Worm (Caenorhabditis elegans) whole organism, L4 larva: ENCODE results near the gene sri-60.

Experiments
- D1046.2 ChIP-seq: fragments of 200-800 bp; sonication (Bioruptor generic); IDR thresholded peaks from 2 replicates; pipeline ENCODE4 v1.3.6; 2022; ENCODE audit warnings: missing genetic modification characterization, missing compliant biosample characterization
- F37D6.2 ChIP-seq: sonication (generic microtip); optimal IDR thresholded peaks from 2 replicates; lab custom pipeline; 2016; ENCODE audit warnings: mild to moderate bottlenecking, missing genetic modification characterization, missing compliant biosample characterization
- F44E2.7 ChIP-seq: fragments of 200-800 bp; sonication (Bioruptor generic); IDR thresholded peaks from 2 replicates; pipeline ENCODE4 v2.1.2; 2022; ENCODE audit warnings: missing genetic modification characterization, missing compliant biosample characterization
- Y105C5A.15 ChIP-seq: fragments of 200-800 bp; sonication (Bioruptor generic); IDR thresholded peaks from 2 replicates; pipeline ENCODE4 v1.3.6; 2022; ENCODE audit warnings: missing genetic modification characterization, missing compliant biosample characterization
- aha-1 ChIP-seq: fragments of 150-350 bp; peaks from one replicate; lab custom pipeline; 2014; ENCODE audit warnings: missing biosample characterization, missing genetic modification characterization
- aly-2 ChIP-seq: sonication (generic microtip); optimal IDR thresholded peaks from 2 replicates; lab custom pipeline; 2018; ENCODE audit warnings: missing biosample characterization, missing genetic modification characterization
- ama-1 ChIP-seq: fragments of 150-350 bp; optimal IDR thresholded peaks from 2 replicates; lab custom pipeline; 2014; ENCODE audit warnings: inconsistent platforms, mixed read lengths
- ceh-44 ChIP-seq: fragments of 200-800 bp; sonication (Bioruptor generic); IDR thresholded peaks from 2 replicates; pipeline ENCODE4 v1.3.6; 2022; ENCODE audit warnings: missing genetic modification reagents, missing genetic modification characterization, missing compliant biosample characterization
- ceh-62 ChIP-seq: sonication (generic microtip); optimal IDR thresholded peaks from 2 replicates; lab custom pipeline; 2017; ENCODE audit warnings: missing biosample characterization, missing genetic modification characterization
- cey-2 ChIP-seq: sonication (generic microtip); optimal IDR thresholded peaks from 3 replicates; lab custom pipeline; 2017; ENCODE audit warnings: missing genetic modification characterization, mild to moderate bottlenecking, missing compliant biosample characterization, antibody characterized with exemption, borderline replicate concordance; ENCODE audit not compliant: insufficient read depth
- ctbp-1 ChIP-seq: fragments of 200-800 bp; sonication (Bioruptor generic); IDR thresholded peaks from 2 replicates; pipeline ENCODE4 v1.3.6; 2022; ENCODE audit warnings: missing genetic modification reagents, missing genetic modification characterization, missing compliant biosample characterization
- daf-16 ChIP-seq, 3 experiments: sonication (generic microtip); optimal IDR thresholded peaks; 2 replicates each; lab custom pipeline; 2016 to 2017; ENCODE audit warnings: missing genetic modification characterization in 3 of 3, missing genetic modification reagents in 3 of 3, mild to moderate bottlenecking in 2 of 3, missing compliant biosample characterization in 2 of 3, missing biosample characterization in 1 of 3, moderate library complexity in 1 of 3
- daf-19 ChIP-seq: fragments of 200-800 bp; sonication (Bioruptor generic); conservative IDR thresholded peaks from 2 replicates; pipeline ENCODE4 v1.3.6; 2022; ENCODE audit warnings: missing genetic modification characterization, missing compliant biosample characterization
- dmd-6 ChIP-seq: fragments of 200-800 bp; sonication (Bioruptor generic); IDR thresholded peaks from 2 replicates; pipeline ENCODE4 v1.3.6; 2022; ENCODE audit warnings: missing genetic modification reagents, missing genetic modification characterization, missing compliant biosample characterization
- dmd-9 ChIP-seq: fragments of 200-800 bp; sonication (Bioruptor generic); IDR thresholded peaks from 2 replicates; pipeline ENCODE4 v1.3.6; 2022; ENCODE audit warnings: missing genetic modification reagents, missing genetic modification characterization, missing compliant biosample characterization
- dve-1 ChIP-seq: sonication (generic microtip); optimal IDR thresholded peaks from 2 replicates; lab custom pipeline; 2017; ENCODE audit warnings: antibody characterized with exemption, mild to moderate bottlenecking, missing genetic modification characterization, missing compliant biosample characterization; ENCODE audit not compliant: insufficient read depth
- egl-27 ChIP-seq: sonication (generic microtip); optimal IDR thresholded peaks from 3 replicates; lab custom pipeline; 2017; ENCODE audit warnings: missing biosample characterization, missing genetic modification reagents, missing genetic modification characterization
- egl-43 ChIP-seq: fragments of 200-800 bp; sonication (Bioruptor generic); IDR thresholded peaks from 2 replicates; pipeline ENCODE4 v1.3.6; 2022; ENCODE audit warnings: missing genetic modification reagents, missing genetic modification characterization, missing compliant biosample characterization
- fkh-10 ChIP-seq: fragments of 150-350 bp; optimal IDR thresholded peaks from 2 replicates; lab custom pipeline; 2014; ENCODE audit warnings: missing biosample characterization, missing genetic modification reagents, missing genetic modification characterization
- hlh-11 ChIP-seq: fragments of 200-800 bp; sonication (Bioruptor generic); optimal IDR thresholded peaks from 2 replicates; lab custom pipeline; 2018; ENCODE audit warnings: mild to moderate bottlenecking, missing genetic modification characterization, missing compliant biosample characterization
- hmg-1.1 ChIP-seq: fragments of 200-800 bp; sonication (Bioruptor generic); IDR thresholded peaks from 2 replicates; pipeline ENCODE4 v1.3.6; 2022; ENCODE audit warnings: missing genetic modification reagents, missing genetic modification characterization, missing compliant biosample characterization
- lim-7 ChIP-seq: fragments of 200-800 bp; sonication (Bioruptor generic); IDR thresholded peaks from 2 replicates; pipeline ENCODE4 v1.3.6; 2022; ENCODE audit warnings: missing genetic modification characterization, missing compliant biosample characterization
- lin-1 ChIP-seq: fragments of 200-800 bp; sonication (Bioruptor generic); IDR thresholded peaks from 2 replicates; pipeline ENCODE4 v1.3.6; 2022; ENCODE audit warnings: missing genetic modification reagents, missing genetic modification characterization, missing compliant biosample characterization
- madf-5 ChIP-seq, 2 experiments: fragments of 200-800 bp; sonication (Bioruptor generic); IDR thresholded peaks; 2 replicates each; pipeline ENCODE4 v1.3.6; 2022; ENCODE audit warnings: missing compliant biosample characterization in 2 of 2, missing genetic modification characterization in 2 of 2
- mdl-1 ChIP-seq, 2 experiments: fragments of 150-350 bp in 1 of 2; sonication (generic microtip) in 1 of 2; optimal IDR thresholded peaks; 2 replicates each; lab custom pipeline; 2014 to 2017; ENCODE audit warnings: missing biosample characterization in 2 of 2, missing genetic modification characterization in 2 of 2
- mes-2 ChIP-seq: sonication (generic microtip); optimal IDR thresholded peaks from 2 replicates; lab custom pipeline; 2016; ENCODE audit warnings: missing genotype, mild to moderate bottlenecking, missing genetic modification characterization, missing compliant biosample characterization; ENCODE audit not compliant: poor library complexity, severe bottlenecking
- mxl-2 ChIP-seq: fragments of 200-800 bp; sonication (Bioruptor generic); conservative IDR thresholded peaks from 2 replicates; pipeline ENCODE4 v1.3.6; 2022; ENCODE audit warnings: missing genetic modification reagents, missing genetic modification characterization, missing compliant biosample characterization
- mxl-3 ChIP-seq: fragments of 200-800 bp; sonication (Bioruptor generic); optimal IDR thresholded peaks from 2 replicates; lab custom pipeline; 2018; ENCODE audit warnings: mild to moderate bottlenecking, missing genetic modification characterization, missing compliant biosample characterization
- nhr-102 ChIP-seq: sonication (generic microtip); optimal IDR thresholded peaks from 2 replicates; lab custom pipeline; 2016; ENCODE audit warnings: mild to moderate bottlenecking, missing genetic modification characterization, moderate library complexity, missing compliant biosample characterization
- nhr-111 ChIP-seq: fragments of 200-800 bp; sonication (Bioruptor generic); optimal IDR thresholded peaks from 2 replicates; lab custom pipeline; 2018; ENCODE audit warnings: mild to moderate bottlenecking, missing genetic modification characterization, missing compliant biosample characterization
- nhr-28 ChIP-seq: fragments of 150-350 bp; optimal IDR thresholded peaks from 2 replicates; lab custom pipeline; 2014; ENCODE audit warnings: missing biosample characterization, missing genetic modification characterization
- nhr-48 ChIP-seq: sonication (generic microtip); optimal IDR thresholded peaks from 2 replicates; lab custom pipeline; 2016; ENCODE audit warnings: mild to moderate bottlenecking, missing genetic modification characterization, missing compliant biosample characterization
- nhr-6 ChIP-seq: fragments of 150-350 bp; optimal IDR thresholded peaks from 2 replicates; lab custom pipeline; 2014; ENCODE audit warnings: missing biosample characterization, missing genetic modification characterization
- nhr-77 ChIP-seq: fragments of 150-350 bp; optimal IDR thresholded peaks from 2 replicates; lab custom pipeline; 2014; ENCODE audit warnings: missing biosample characterization, missing genetic modification characterization
- php-3 ChIP-seq: fragments of 200-800 bp; sonication (Bioruptor generic); IDR thresholded peaks from 2 replicates; pipeline ENCODE4 v1.3.6; 2022; ENCODE audit warnings: missing genetic modification reagents, missing genetic modification characterization, missing compliant biosample characterization
- pqm-1 ChIP-seq: sonication (generic microtip); optimal IDR thresholded peaks from 2 replicates; lab custom pipeline; 2017; ENCODE audit warnings: missing biosample characterization, missing genetic modification characterization
- set-16 ChIP-seq: fragments of 200-800 bp; sonication (Bioruptor generic); IDR thresholded peaks from 2 replicates; pipeline ENCODE4 v1.3.6; 2022; ENCODE audit warnings: missing genetic modification reagents, missing genetic modification characterization, missing compliant biosample characterization
- unc-39 ChIP-seq: sonication (generic microtip); optimal IDR thresholded peaks from 2 replicates; lab custom pipeline; 2017; ENCODE audit warnings: missing biosample characterization, missing genetic modification characterization
- zag-1 ChIP-seq: fragments of 150-350 bp; optimal IDR thresholded peaks from 2 replicates; lab custom pipeline; 2014; ENCODE audit warnings: missing biosample characterization, missing genetic modification characterization
- zip-11 ChIP-seq: fragments of 200-800 bp; sonication (Bioruptor generic); IDR thresholded peaks from 2 replicates; pipeline ENCODE4 v1.3.6; 2022; ENCODE audit warnings: missing genetic modification characterization, missing compliant biosample characterization

Gene sri-60

DNA sequence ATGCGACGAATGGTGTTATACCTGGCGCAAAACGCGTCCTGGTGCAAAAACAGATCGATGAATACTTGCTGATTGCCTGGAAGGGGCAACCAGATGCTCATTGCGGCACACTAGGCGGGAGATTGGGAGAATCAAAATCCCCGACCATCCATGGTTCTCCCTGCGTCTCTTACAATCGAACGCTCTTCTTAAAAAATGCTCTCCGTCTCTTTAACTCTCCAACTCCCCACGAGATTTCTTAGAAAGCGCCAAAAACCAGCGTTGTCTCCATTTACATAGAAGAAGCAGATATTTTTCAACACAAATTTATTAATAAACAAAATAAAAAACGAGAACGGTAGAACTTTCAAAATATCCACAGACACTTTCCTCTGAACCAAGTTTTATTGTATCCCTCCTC lies 21.5 kb downstream of the sri-60 start, which contains the start of gene F34D6.1:
TSS of gene F34D6.1 (minus strand) at position 101 of the 400 bp plus-strand sequence.
- TF ChIP-seq hlh-11 (tag; lab: Kevin White, UChicago), result no peak
- peak; percentile 36 for TF ChIP-seq aha-1 (tag; lab: Kevin White, UChicago)
- no peak for TF ChIP-seq mxl-3 (GFP tag; lab: Kevin White, UChicago)
- TF ChIP-seq, all 104 proteins: peak for 1

DNA sequence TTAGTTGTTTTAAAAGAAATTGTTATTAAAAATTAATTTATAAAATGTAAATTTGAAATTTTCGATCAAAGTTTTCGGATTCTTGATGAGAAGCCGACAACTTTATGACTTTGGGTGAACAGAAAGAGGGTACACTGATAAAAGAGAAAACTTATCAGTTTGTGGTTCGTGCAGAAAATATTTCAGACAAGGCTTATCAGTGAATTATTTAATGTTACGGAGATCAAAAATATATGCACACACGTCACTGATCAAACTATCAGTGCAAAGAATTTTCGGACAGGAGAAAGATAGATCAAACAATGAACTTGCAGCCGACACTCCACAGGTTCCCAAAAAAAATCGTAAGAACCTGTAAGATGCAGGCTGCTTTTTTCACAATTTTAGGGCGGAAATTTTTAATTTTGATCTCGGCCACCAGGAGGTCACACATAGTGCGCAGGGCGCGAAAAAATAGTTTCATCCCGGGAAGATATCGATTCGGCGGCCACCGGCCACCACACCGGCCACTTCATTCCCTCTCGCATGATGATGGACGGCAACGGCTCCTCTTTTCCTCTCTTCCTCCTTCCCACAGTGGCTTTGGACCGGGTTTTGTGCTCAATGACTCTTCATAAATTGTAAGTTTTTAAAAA lies 25.0 kb downstream of the sri-60 start, which contains the start of gene F22E5.17:
TSS of gene F22E5.17 (plus strand) at position 508 of the 635 bp plus-strand sequence.
- no peak for TF ChIP-seq mxl-2 (GFP tag; lab: Robert Waterston, UW)
- no peak for TF ChIP-seq madf-5 (GFP tag; IDR thresholded peaks at IDR 0.05; lab: Robert Waterston, UW)
- no peak for TF ChIP-seq ama-1 (lab: Kevin White, UChicago)
- peak; percentile 92 for TF ChIP-seq dmd-6 (GFP tag; lab: Robert Waterston, UW)
- TF ChIP-seq Y105C5A.15 (GFP tag; lab: Robert Waterston, UW), result no peak
- TF ChIP-seq dve-1 (tag; lab: Kevin White, UChicago), result no peak
- no peak for TF ChIP-seq nhr-6 (tag; lab: Kevin White, UChicago)
- TF ChIP-seq aha-1 (tag; lab: Kevin White, UChicago), result no peak
- TF ChIP-seq mes-2 (tag; lab: Kevin White, UChicago), result no peak
- TF ChIP-seq hlh-11 (tag; lab: Kevin White, UChicago), result peak; percentile 63
- TF ChIP-seq ctbp-1 (GFP tag; lab: Robert Waterston, UW), result no peak
- TF ChIP-seq F44E2.7, result no peak
- peak; percentile 33 for TF ChIP-seq nhr-48 (tag; lab: Kevin White, UChicago)
- TF ChIP-seq php-3, result peak; percentile 48; the same call in 1 of the 2 replicates
- TF ChIP-seq ceh-44 (GFP tag; lab: Robert Waterston, UW), result no peak
- 0 out of 2 replicates have a peak, but pooled peaks have one; percentile 41 for TF ChIP-seq egl-43 (GFP tag; lab: Robert Waterston, UW)
- TF ChIP-seq nhr-111 (GFP tag; lab: Kevin White, UChicago), result no peak
- no peak for TF ChIP-seq fkh-10
- no peak for TF ChIP-seq daf-16 (GFP tag; optimal IDR thresholded peaks at IDR 0.05; lab: Kevin White, UChicago)
- TF ChIP-seq daf-16 (tag; optimal IDR thresholded peaks at IDR 0.05; lab: Kevin White, UChicago), result no peak
- TF ChIP-seq daf-19 (GFP tag; lab: Robert Waterston, UW), result no peak
- TF ChIP-seq lim-7 (GFP tag; lab: Robert Waterston, UW), result no peak
- no peak for TF ChIP-seq dmd-9
- TF ChIP-seq nhr-77, result peak; percentile 7
- no peak for TF ChIP-seq set-16 (GFP tag; lab: Robert Waterston, UW)
- no peak for TF ChIP-seq F37D6.2
- TF ChIP-seq unc-39 (tag; lab: Kevin White, UChicago), result no peak
- TF ChIP-seq zag-1 (tag; lab: Kevin White, UChicago), result no peak
- peak; percentile 22 for TF ChIP-seq nhr-102 (tag; lab: Kevin White, UChicago)
- no peak for TF ChIP-seq mdl-1 (tag; optimal IDR thresholded peaks at IDR 0.05; lab: Kevin White, UChicago)
- TF ChIP-seq egl-27 (tag; lab: Kevin White, UChicago), result no peak
- no peak for TF ChIP-seq zip-11 (GFP tag; lab: Robert Waterston, UW)
- no peak for TF ChIP-seq aly-2 (tag; lab: Kevin White, UChicago)
- peak; percentile 94 for TF ChIP-seq pqm-1 (tag; lab: Kevin White, UChicago)
- TF ChIP-seq ceh-62 (tag; lab: Kevin White, UChicago), result no peak
- TF ChIP-seq lin-1 (GFP tag; lab: Robert Waterston, UW), result 0 out of 2 replicates have a peak, but pooled peaks have one; percentile 12
- TF ChIP-seq D1046.2 (GFP tag; lab: Robert Waterston, UW), result no peak
- TF ChIP-seq hmg-1.1 (GFP tag; lab: Robert Waterston, UW), result no peak
- TF ChIP-seq nhr-28 (tag; lab: Kevin White, UChicago), result peak; percentile 88
- no peak for TF ChIP-seq cey-2 (tag; lab: Kevin White, UChicago)
- TF ChIP-seq, all 104 proteins: peak for 10
